Worm (Caenorhabditis elegans): ENCODE measurements around the gene ucp-4.

The ucp-4 gene

DNA sequence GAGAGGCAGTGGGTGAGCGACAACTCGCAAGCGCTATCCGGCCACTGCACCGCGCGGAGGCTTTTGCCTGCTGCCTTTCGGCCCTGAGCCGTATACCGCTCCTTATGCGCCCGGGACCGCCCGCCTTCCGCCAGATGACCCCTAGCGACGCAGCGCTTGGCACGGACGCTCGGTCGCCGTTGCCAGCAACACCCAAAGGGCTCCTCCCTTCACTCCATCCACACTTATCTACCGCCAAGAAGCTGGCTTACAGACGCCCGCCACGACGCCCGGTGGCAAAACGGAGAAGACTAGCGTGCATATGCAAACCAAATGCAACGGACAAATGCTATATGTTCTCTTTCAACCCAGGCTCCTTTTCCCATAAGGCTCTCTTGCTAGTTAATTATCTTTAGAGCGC, 40.7 kb upstream of the ucp-4 start (continued):
- no peak for TF ChIP-seq eyg-1 (tag; optimal IDR thresholded peaks at IDR 0.05)

- TF ChIP-seq rnt-1 (tag; optimal IDR thresholded peaks at IDR 0.05) (peak; percentile 60), Y22D7AL.16 (tag; optimal IDR thresholded peaks at IDR 0.05) (no peak), pax-1 (tag; optimal IDR thresholded peaks at IDR 0.05) (no peak)
Measured at ce11 chrV:9295581-9295980, 38.5 kb upstream of the ucp-4 start.

ce11 chrV:9297332-9297731, 36.8 kb upstream of the ucp-4 start, which contains the start of gene F44A2.5:
Gene F44A2.5, plus strand, starts transcription at chrV:9297632.
- TF ChIP-seq ceh-9 (tag; optimal IDR thresholded peaks at IDR 0.05) (no peak), ceh-2 (tag; optimal IDR thresholded peaks at IDR 0.05) (no peak), Y22D7AL.16 (tag; optimal IDR thresholded peaks at IDR 0.05) (no peak), nhr-11 (tag; optimal IDR thresholded peaks at IDR 0.05) (no peak), hlh-6 (tag; optimal IDR thresholded peaks at IDR 0.05) (no peak), pha-2 (tag; optimal IDR thresholded peaks at IDR 0.05) (no peak), ztf-16 (tag; optimal IDR thresholded peaks at IDR 0.05) (no peak), ama-1 (optimal IDR thresholded peaks at IDR 0.05) (no peak), ceh-45 (GFP tag; IDR thresholded peaks at IDR 0.05) (no peak), madf-2 (tag; optimal IDR thresholded peaks at IDR 0.05) (no peak), ceh-18 (tag; optimal IDR thresholded peaks at IDR 0.05) (no peak), fkh-10 (GFP tag; optimal IDR thresholded peaks at IDR 0.05) (no peak), fkh-6 (tag; optimal IDR thresholded peaks at IDR 0.05) (no peak), ceh-30 (tag; optimal IDR thresholded peaks at IDR 0.05) (no peak), pax-1 (tag; optimal IDR thresholded peaks at IDR 0.05) (no peak), ttx-3 (tag; optimal IDR thresholded peaks at IDR 0.05) (no peak)

DNA sequence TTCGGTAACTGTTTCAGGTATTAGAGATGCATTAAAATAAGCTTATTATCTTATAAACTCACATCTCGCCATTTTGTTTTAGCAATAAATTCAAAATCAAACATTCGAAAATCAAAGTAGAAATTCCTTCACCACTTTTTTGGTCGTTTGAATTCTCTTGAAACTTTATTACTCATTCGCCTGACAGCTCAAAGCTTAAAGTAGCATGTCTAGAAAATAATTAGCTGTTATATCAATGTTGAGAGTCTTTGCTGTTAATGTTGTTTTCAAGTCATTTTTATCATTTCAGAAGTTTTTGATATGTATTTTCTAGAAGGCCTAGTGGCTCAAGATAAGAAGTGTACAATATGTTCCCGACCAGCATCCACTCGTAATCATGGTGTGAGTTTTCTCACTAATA, 31.1 kb upstream of the ucp-4 start, which contains the start of gene nhr-39:
Gene nhr-39 (plus strand): TSS at position 301 of the 400 bp plus-strand sequence.
- TF ChIP-seq eyg-1 (tag; optimal IDR thresholded peaks at IDR 0.05) (no peak), hlh-15 (tag; optimal IDR thresholded peaks at IDR 0.05) (no peak), F13H6.1 (tag; optimal IDR thresholded peaks at IDR 0.05) (no peak), lim-6 (tag; optimal IDR thresholded peaks at IDR 0.05) (no peak), C08G9.2 (tag; optimal IDR thresholded peaks at IDR 0.05) (no peak), lin-11 (tag; optimal IDR thresholded peaks at IDR 0.05) (no peak), ceh-14 (tag; optimal IDR thresholded peaks at IDR 0.05) (no peak), K09A11.1 (tag; optimal IDR thresholded peaks at IDR 0.05; ENCODE audit: insufficient read depth) (no peak), elt-4 (tag; optimal IDR thresholded peaks at IDR 0.05) (no peak), Y22D7AL.16 (tag; optimal IDR thresholded peaks at IDR 0.05) (no peak), ceh-24 (tag; optimal IDR thresholded peaks at IDR 0.05) (no peak), ceh-19 (GFP tag; optimal IDR thresholded peaks at IDR 0.05) (no peak), odd-2 (tag; optimal IDR thresholded peaks at IDR 0.05) (no peak), unc-42 (tag; optimal IDR thresholded peaks at IDR 0.05) (no peak), hlh-30 (tag; optimal IDR thresholded peaks at IDR 0.05; ENCODE audit: insufficient read depth) (no peak), pha-4 (tag; optimal IDR thresholded peaks at IDR 0.05) (no peak)

ce11 chrV:9305116-9305515, 29.0 kb upstream of the ucp-4 start, which contains the start of gene F44A2.3:
Gene F44A2.3, plus strand, starts transcription at chrV:9305416.
- TF ChIP-seq nfya-1 (tag; optimal IDR thresholded peaks at IDR 0.05) = no peak
- TF ChIP-seq F13H6.1 (tag; optimal IDR thresholded peaks at IDR 0.05) = no peak

- TF ChIP-seq hlh-30 (tag; optimal IDR thresholded peaks at IDR 0.05; ENCODE audit: insufficient read depth) (no peak), unc-3 (GFP tag; conservative IDR thresholded peaks at IDR 0.05) (no peak), unc-3 (tag; optimal IDR thresholded peaks at IDR 0.05) (no peak), pax-1 (tag; optimal IDR thresholded peaks at IDR 0.05) (no peak), hlh-8 (tag; optimal IDR thresholded peaks at IDR 0.05) (no peak), ceh-18 (tag; optimal IDR thresholded peaks at IDR 0.05) (no peak), dve-1 (tag; optimal IDR thresholded peaks at IDR 0.05) (no peak), K09A11.1 (tag; optimal IDR thresholded peaks at IDR 0.05; ENCODE audit: insufficient read depth) (no peak), ceh-31 (tag; optimal IDR thresholded peaks at IDR 0.05) (no peak), sdc-2 (tag; optimal IDR thresholded peaks at IDR 0.05) (no peak), unc-55 (GFP tag; optimal IDR thresholded peaks at IDR 0.05) (no peak), tbx-2 (tag; optimal IDR thresholded peaks at IDR 0.05) (no peak)
Measured at ce11 chrV:9312377-9312776, 21.7 kb upstream of the ucp-4 start.

All from whole organism, late embryonic.